Worm (Caenorhabditis elegans): ENCODE results near the gene vha-20.
"Not testable (repeated sequence)": the region's sequence is repeated elsewhere in the genome, so short reads cannot be mapped to it uniquely, and the experiment has no call there.

DNA sequence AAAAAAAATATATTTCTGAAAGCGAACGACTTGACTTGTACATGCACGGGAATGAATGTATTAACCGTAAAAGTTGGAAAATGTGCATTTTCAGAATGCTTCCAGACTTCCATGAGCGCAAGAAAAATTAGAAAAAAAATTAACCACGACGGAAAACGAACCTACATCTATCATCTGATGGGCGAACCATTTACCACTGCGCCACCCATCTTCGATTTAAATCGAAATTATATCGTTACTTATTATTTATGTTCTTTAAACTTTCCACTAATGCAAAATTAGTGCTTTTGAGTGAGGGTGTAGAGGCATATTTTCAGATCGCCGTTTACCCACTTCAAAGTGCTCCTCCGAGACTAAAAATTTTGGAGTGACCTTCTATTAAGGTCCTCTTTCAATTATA is 46.9 kb upstream of the vha-20 start:
- TF ChIP-seq nhr-12, nhr-237, zag-1 (tag; optimal IDR thresholded peaks at IDR 0.05): not testable (repeated sequence)

Measured in whole organism, L3 larva.